Fruit fly (Drosophila melanogaster) whole organism, adult: Measurements from ENCODE around the gene Csl4.

ENCODE experiments used
- CG11617 ChIP-seq: fragments of 200-800 bp; sonication (Bioruptor generic); optimal IDR thresholded peaks from 2 replicates; lab custom pipeline; 2017; ENCODE audit warnings: mild to moderate bottlenecking, missing biosample characterization, missing genetic modification reagents, missing genetic modification characterization
- CG12768 ChIP-seq: fragments of 200-800 bp; sonication (Bioruptor generic); optimal IDR thresholded peaks from 2 replicates; lab custom pipeline; 2017; ENCODE audit warnings: missing biosample characterization, missing genetic modification characterization, mild to moderate bottlenecking, moderate library complexity, missing genetic modification reagents
- CG14711 ChIP-seq: fragments of 200-800 bp; sonication (Bioruptor generic); optimal IDR thresholded peaks from 2 replicates; lab custom pipeline; 2018; ENCODE audit warnings: missing biosample characterization, mild to moderate bottlenecking, missing genetic modification characterization, moderate library complexity
- CG1620 ChIP-seq: fragments of 200-800 bp; sonication (Bioruptor generic); optimal IDR thresholded peaks from 2 replicates; lab custom pipeline; 2016; ENCODE audit warnings: missing biosample characterization, missing genetic modification characterization
- CG33017 ChIP-seq: fragments of 200-800 bp; sonication (Bioruptor generic); optimal IDR thresholded peaks from 2 replicates; lab custom pipeline; 2018; ENCODE audit warnings: missing biosample characterization, mild to moderate bottlenecking, missing genetic modification characterization, moderate library complexity
- CG5204 ChIP-seq: fragments of 200-800 bp; sonication (Bioruptor generic); optimal IDR thresholded peaks from 2 replicates; lab custom pipeline; 2016; ENCODE audit warnings: missing biosample characterization, missing genetic modification characterization
- CG7045 ChIP-seq: fragments of 200-800 bp; sonication (Bioruptor generic); optimal IDR thresholded peaks from 2 replicates; lab custom pipeline; 2017; ENCODE audit warnings: missing biosample characterization, mild to moderate bottlenecking, missing genetic modification characterization
- CG7101 ChIP-seq: fragments of 200-800 bp; sonication (Bioruptor generic); optimal IDR thresholded peaks from 2 replicates; lab custom pipeline; 2018; ENCODE audit warnings: missing biosample characterization, mild to moderate bottlenecking, missing genetic modification characterization, moderate library complexity
- Clk ChIP-seq: fragments of 200-800 bp; sonication (Bioruptor generic); optimal IDR thresholded peaks from 2 replicates; lab custom pipeline; 2017; ENCODE audit warnings: missing biosample characterization, missing genetic modification characterization
- Crg-1 ChIP-seq: fragments of 200-800 bp; sonication (Bioruptor generic); optimal IDR thresholded peaks from 2 replicates; lab custom pipeline; 2016; ENCODE audit warnings: missing biosample characterization, missing genetic modification characterization
- Hr96 ChIP-seq: fragments of 200-800 bp; sonication (Bioruptor generic); optimal IDR thresholded peaks from 2 replicates; lab custom pipeline; 2016; ENCODE audit warnings: missing biosample characterization, missing genetic modification characterization
- Mnt ChIP-seq: fragments of 200-800 bp; sonication (Bioruptor generic); optimal IDR thresholded peaks from 2 replicates; lab custom pipeline; 2016; ENCODE audit warnings: missing biosample characterization, mild to moderate bottlenecking, missing genetic modification characterization
- bab1 ChIP-seq: fragments of 200-800 bp; sonication (Bioruptor generic); optimal IDR thresholded peaks from 3 replicates; lab custom pipeline; 2019; ENCODE audit warnings: missing biosample characterization, mild to moderate bottlenecking, missing genetic modification characterization, moderate library complexity
- cic ChIP-seq: fragments of 200-800 bp; sonication (Bioruptor generic); optimal IDR thresholded peaks from 2 replicates; lab custom pipeline; 2017; ENCODE audit warnings: missing biosample characterization, mild to moderate bottlenecking, missing genetic modification characterization, moderate library complexity
- cnc ChIP-seq, 2 experiments: fragments of >200 bp; optimal IDR thresholded peaks; 2 replicates each; lab custom pipeline; 2017
- kay ChIP-seq: fragments of 200-800 bp; sonication (Bioruptor generic); peaks from one replicate; lab custom pipeline; 2016; ENCODE audit warnings: missing biosample characterization, missing genetic modification characterization, borderline replicate concordance
- ovo ChIP-seq: fragments of 200-800 bp; sonication (Bioruptor generic); optimal IDR thresholded peaks from 2 replicates; lab custom pipeline; 2016; ENCODE audit warnings: missing biosample characterization, missing genetic modification characterization
- pad ChIP-seq: fragments of 200-800 bp; sonication (Bioruptor generic); optimal IDR thresholded peaks from 3 replicates; lab custom pipeline; 2017; ENCODE audit warnings: missing biosample characterization, missing genetic modification characterization, mild to moderate bottlenecking, moderate library complexity, missing genetic modification reagents
- tj ChIP-seq: fragments of 200-800 bp; sonication (Bioruptor generic); optimal IDR thresholded peaks from 3 replicates; lab custom pipeline; 2017; ENCODE audit warnings: missing biosample characterization, mild to moderate bottlenecking, missing genetic modification characterization, moderate library complexity
- toe ChIP-seq: fragments of 200-800 bp; sonication (Bioruptor generic); optimal IDR thresholded peaks from 2 replicates; lab custom pipeline; 2016; ENCODE audit warnings: missing biosample characterization, missing genetic modification characterization

Gene Csl4

DNA sequence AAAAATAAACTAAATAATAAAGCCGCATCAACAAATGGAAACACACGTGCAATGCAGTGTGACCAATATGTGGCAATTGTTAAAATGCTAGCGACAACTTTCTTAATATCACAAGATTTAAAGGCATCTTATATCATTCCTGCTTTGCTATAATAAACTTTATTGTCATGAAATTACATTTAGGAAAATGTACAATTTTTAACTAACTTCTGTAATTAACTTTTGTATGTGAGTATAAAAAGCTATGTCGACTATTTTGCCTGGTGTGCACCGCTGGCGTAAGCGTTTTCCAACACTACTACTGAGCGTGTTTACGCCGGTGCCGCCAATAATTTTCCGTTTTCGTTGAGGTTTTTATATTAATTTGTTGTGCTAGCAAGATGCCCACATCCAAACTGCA is at the start of gene Csl4, which contains the start of gene Nup160:
Gene Csl4, minus strand, starts transcription at position 69 of the 400 bp plus-strand sequence.
Gene Nup160, plus strand, starts transcription at position 279 of the 400 bp plus-strand sequence.
- TF ChIP-seq CG12768 (peak; percentile 80), CG7101 (peak; percentile 86), CG33017 (tag; lab: Kevin White, UChicago) (peak; percentile 74), cnc (optimal IDR thresholded peaks at IDR 0.05; lab: Kevin White, UChicago) (no peak), CG14711 (peak; percentile 77), CG11617 (GFP tag; lab: Kevin White, UChicago) (peak; percentile 78), toe (GFP tag; lab: Kevin White, UChicago) (no peak), Crg-1 (peak; percentile 89), CG1620 (GFP tag; lab: Kevin White, UChicago) (peak; percentile 87), bab1 (peak; percentile 86), ovo (GFP tag; lab: Kevin White, UChicago) (peak; percentile 54), kay (GFP tag; lab: Kevin White, UChicago) (no peak), Clk (GFP tag; lab: Kevin White, UChicago) (no peak), pad (peak; percentile 66), CG5204 (GFP tag; lab: Kevin White, UChicago) (no peak), CG7045 (GFP tag; lab: Kevin White, UChicago) (peak; percentile 30), Mnt (peak; percentile 99), cic (GFP tag; lab: Kevin White, UChicago) (peak; percentile 13), tj (GFP tag; lab: Kevin White, UChicago) (peak; percentile 44), Hr96 (peak; percentile 82)

DNA sequence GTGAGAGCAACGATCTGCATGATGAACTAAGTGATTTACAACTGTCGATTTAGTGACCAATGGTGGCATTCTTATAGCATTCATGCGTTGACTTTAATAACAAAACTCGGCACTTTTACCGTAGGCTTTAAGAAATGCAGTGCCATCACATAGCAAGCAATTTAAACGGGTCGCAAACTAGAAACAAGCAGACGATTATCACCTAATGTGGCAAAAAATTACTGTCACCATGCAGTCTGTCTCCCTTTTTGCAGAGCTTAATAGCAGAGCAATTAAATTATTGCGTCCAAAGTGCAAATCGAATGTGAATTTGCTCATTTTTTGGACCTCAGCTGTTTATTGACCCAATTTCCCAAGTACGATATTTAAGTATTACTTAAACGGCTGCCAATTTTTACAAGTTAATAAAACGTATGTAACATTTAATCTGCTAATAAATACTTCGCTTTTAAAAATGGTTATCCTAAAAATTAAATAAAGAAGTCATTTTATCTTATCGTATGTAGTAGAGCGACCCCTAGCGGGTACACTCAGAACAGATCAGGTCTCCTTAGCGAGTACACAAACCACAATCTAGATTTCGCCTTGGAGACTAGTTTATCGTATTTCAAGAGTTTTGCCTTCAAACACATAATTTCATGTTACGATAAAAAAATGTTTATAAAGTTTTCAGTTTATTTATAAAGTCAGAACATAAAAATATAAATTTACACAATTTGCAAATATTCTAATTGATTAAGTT is 48.4 kb upstream of the Csl4 start, which contains the start of gene Vm32E:
Gene Vm32E, minus strand, starts transcription at position 51 of the 742 bp plus-strand sequence.
- TF ChIP-seq tj (GFP tag; lab: Kevin White, UChicago): peak; percentile 89
- TF ChIP-seq CG7045 (GFP tag; lab: Kevin White, UChicago): no peak
- peak; percentile 50 for TF ChIP-seq kay (GFP tag; lab: Kevin White, UChicago)
- TF ChIP-seq CG11617 (GFP tag; lab: Kevin White, UChicago): no peak

DNA sequence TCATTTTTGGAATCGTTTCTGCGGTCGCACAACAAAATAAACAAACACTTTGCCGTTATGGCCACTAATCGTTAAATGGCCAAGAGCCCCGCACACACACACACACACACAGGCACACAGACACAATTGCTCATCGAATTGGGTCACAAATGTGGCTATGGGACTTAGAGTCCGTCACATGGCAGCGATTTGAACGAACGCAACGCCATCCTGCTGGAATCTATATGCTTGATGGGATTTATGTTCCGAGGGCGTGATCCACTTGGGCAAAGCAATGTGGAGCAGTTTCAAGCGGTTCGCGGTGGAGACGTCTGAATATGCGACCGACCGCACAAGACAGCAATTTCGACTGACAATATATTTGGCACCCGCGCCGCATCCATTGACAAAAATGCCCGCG is 47.2 kb upstream of the Csl4 start:
- TF ChIP-seq CG33017 (tag; lab: Kevin White, UChicago): no peak
- no peak for TF ChIP-seq CG5204 (GFP tag; lab: Kevin White, UChicago)
- TF ChIP-seq Clk (GFP tag; lab: Kevin White, UChicago): no peak
- no peak for TF ChIP-seq cnc (optimal IDR thresholded peaks at IDR 0.05; lab: Kevin White, UChicago)
- no peak for TF ChIP-seq toe (GFP tag; lab: Kevin White, UChicago)
- no peak for TF ChIP-seq Hr96
- no peak for TF ChIP-seq CG7101
- TF ChIP-seq tj (GFP tag; lab: Kevin White, UChicago): no peak
- no peak for TF ChIP-seq Crg-1
- no peak for TF ChIP-seq cic (GFP tag; lab: Kevin White, UChicago)

DNA sequence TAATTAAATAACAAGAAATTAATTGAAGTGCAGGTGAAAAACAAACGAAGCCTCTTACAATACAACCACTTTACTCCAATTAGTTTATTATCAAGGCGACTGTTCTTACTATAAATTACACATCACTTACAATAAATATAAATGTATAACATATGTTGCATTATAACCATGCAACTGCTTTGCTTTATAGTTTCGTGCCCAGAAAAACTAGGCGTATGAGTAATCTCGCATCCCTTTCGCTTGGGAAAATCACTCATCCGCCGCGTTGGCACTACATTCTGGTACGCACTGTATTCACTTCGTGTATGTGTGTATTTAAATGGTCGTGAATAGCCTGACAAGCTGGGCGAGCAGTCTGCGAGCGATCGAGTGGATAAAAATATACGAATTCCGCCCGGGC is 46.5 kb upstream of the Csl4 start:
- TF ChIP-seq Hr96 (no peak), ovo (GFP tag; lab: Kevin White, UChicago) (no peak), kay (GFP tag; lab: Kevin White, UChicago) (no peak), CG7101 (no peak), CG12768 (no peak), CG7045 (GFP tag; lab: Kevin White, UChicago) (no peak)

DNA sequence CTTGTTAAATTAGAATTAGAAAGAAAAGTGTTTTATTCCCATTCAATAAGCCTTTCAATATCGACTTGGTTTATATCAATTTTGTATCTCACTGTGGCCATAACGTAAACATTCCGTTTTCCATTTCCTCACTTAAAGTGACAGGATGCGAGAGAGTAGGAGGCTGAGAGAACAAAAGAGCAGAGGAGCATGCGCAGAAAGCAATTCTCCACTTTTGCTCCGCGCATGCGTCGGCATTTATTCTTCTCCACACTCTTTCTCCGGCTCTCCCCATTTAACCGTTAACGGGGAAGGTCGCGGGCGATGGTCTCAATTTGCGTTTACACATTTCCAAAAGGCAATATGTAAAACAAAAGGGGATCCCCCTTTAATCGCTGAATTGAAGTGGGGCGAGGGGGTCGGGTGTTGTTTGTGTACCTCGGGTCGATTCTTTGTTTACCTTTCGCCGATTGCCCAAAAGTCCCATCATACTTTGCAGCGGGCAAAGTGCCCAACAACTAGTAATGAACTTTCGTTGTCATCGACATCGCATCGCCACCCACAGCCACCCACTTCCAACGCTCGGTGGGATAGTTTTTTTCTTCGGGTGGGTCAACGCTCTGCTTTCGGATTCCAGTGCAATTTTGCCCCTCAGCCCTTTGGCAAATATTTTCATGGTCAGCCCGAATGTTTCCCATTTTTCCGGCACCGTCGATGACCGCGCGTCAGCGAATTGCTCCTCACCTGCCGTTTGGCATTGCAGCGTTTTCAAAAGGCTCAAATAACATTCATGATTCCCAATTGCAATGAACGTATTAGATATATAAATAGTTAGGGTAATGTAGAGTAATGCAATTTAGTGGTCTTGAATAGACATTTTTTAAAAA is 45.5 kb upstream of the Csl4 start:
- TF ChIP-seq CG7045 (GFP tag; lab: Kevin White, UChicago) (no peak), tj (GFP tag; lab: Kevin White, UChicago) (peak; percentile 95), kay (GFP tag; lab: Kevin White, UChicago) (no peak), Hr96 (no peak), pad (peak; percentile 22), CG1620 (GFP tag; lab: Kevin White, UChicago) (no peak), Clk (GFP tag; lab: Kevin White, UChicago) (no peak), CG11617 (GFP tag; lab: Kevin White, UChicago) (no peak)

DNA sequence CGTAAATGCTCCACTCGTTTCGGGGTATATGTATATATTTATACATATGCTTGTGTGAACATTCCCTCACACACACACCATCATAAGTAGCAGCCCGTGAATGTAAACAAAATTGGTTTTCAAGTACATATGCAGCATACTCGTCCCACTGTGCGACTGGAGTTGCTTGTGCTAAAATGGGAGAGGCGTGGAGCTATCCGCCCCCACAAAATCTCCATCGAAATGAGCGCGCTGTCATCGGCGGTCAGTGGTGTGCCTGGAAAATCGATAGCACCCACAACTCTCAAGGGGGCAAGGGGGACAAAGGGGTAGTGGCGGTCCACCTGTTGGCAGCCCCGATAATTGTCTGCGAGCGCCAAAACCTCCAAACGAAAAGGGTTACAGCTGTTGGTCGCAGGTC is 44.6 kb upstream of the Csl4 start:
- no peak for TF ChIP-seq CG5204 (GFP tag; lab: Kevin White, UChicago)
- TF ChIP-seq cnc (optimal IDR thresholded peaks at IDR 0.05; lab: Kevin White, UChicago): no peak
- no peak for TF ChIP-seq tj (GFP tag; lab: Kevin White, UChicago)
- TF ChIP-seq kay (GFP tag; lab: Kevin White, UChicago): peak; percentile 11
